Fruit fly (Drosophila melanogaster) whole organism, embryonic: ENCODE results near the gene Sbds.
A peak's percentile ranks its signal among the peaks of the same experiment; 100 is the strongest.

ENCODE experiments used
- Awh ChIP-seq: fragments of 200-800 bp; sonication (Bioruptor generic); IDR thresholded peaks from 2 replicates; pipeline ENCODE4, ENCODE4 v1.3.6; 2022; ENCODE audit warnings: missing biosample characterization, missing genetic modification characterization
- CG12071 ChIP-seq: fragments of 200-800 bp; sonication (Bioruptor generic); optimal IDR thresholded peaks from 3 replicates; lab custom pipeline; 2018; ENCODE audit warnings: missing biosample characterization, mild to moderate bottlenecking, missing genetic modification characterization
- CG13123 ChIP-seq: fragments of 200-800 bp; sonication (Bioruptor generic); optimal IDR thresholded peaks from 2 replicates; lab custom pipeline; 2016; ENCODE audit warnings: missing biosample characterization, missing genetic modification characterization
- CG13775 ChIP-seq: fragments of 200-800 bp; sonication (Bioruptor generic); optimal IDR thresholded peaks from 3 replicates; lab custom pipeline; 2017; ENCODE audit warnings: missing biosample characterization, mild to moderate bottlenecking, missing genetic modification characterization
- CG13894 ChIP-seq: fragments of 200-800 bp; sonication (Bioruptor generic); optimal IDR thresholded peaks from 3 replicates; lab custom pipeline; 2018; ENCODE audit warnings: missing biosample characterization, mild to moderate bottlenecking, missing genetic modification characterization, moderate library complexity
- CG14965 ChIP-seq: fragments of 200-800 bp; sonication (Bioruptor generic); optimal IDR thresholded peaks from 2 replicates; lab custom pipeline; 2016; ENCODE audit warnings: missing biosample characterization, missing genetic modification characterization, borderline replicate concordance
- CG1603 ChIP-seq: fragments of 200-800 bp; sonication (Bioruptor generic); optimal IDR thresholded peaks from 2 replicates; lab custom pipeline; 2019; ENCODE audit warnings: missing biosample characterization, mild to moderate bottlenecking, missing genetic modification characterization, moderate library complexity
- CG17186 ChIP-seq: fragments of 200-800 bp; sonication (Bioruptor generic); optimal IDR thresholded peaks from 3 replicates; lab custom pipeline; 2017; ENCODE audit warnings: missing biosample characterization, missing genetic modification reagents, missing genetic modification characterization
- CG2120 ChIP-seq: fragments of 200-800 bp; sonication (Bioruptor generic); optimal IDR thresholded peaks from 3 replicates; lab custom pipeline; 2016; ENCODE audit warnings: missing biosample characterization, missing genetic modification characterization
- CG2678 ChIP-seq: fragments of 200-800 bp; sonication (Bioruptor generic); optimal IDR thresholded peaks from 3 replicates; lab custom pipeline; 2019; ENCODE audit warnings: missing biosample characterization, mild to moderate bottlenecking, missing genetic modification characterization, moderate library complexity
- CG3163 ChIP-seq: fragments of 200-800 bp; sonication (Bioruptor generic); optimal IDR thresholded peaks from 3 replicates; lab custom pipeline; 2016; ENCODE audit warnings: missing biosample characterization, missing genetic modification characterization
- CG4282 ChIP-seq: fragments of 200-800 bp; sonication (Bioruptor generic); optimal IDR thresholded peaks from 2 replicates; lab custom pipeline; 2016; ENCODE audit warnings: missing biosample characterization, missing genetic modification characterization
- CG43689 ChIP-seq: fragments of 200-800 bp; sonication (Bioruptor generic); IDR thresholded peaks from 2 replicates; pipeline ENCODE4 v1.3.6; 2022; ENCODE audit warnings: missing biosample characterization, missing genetic modification characterization
- CG4404 ChIP-seq: fragments of 200-800 bp; sonication (Bioruptor generic); IDR thresholded peaks from 2 replicates; pipeline ENCODE4 v1.3.6; 2022; ENCODE audit warnings: missing biosample characterization, missing genetic modification characterization
- CG6175 ChIP-seq: fragments of 200-800 bp; sonication (Bioruptor generic); IDR thresholded peaks from 3 replicates; pipeline ENCODE4 v1.3.6; 2022; ENCODE audit warnings: missing biosample characterization, missing genetic modification characterization
- CG6654 ChIP-seq: fragments of 200-800 bp; sonication (Bioruptor generic); optimal IDR thresholded peaks from 2 replicates; lab custom pipeline; 2017; ENCODE audit warnings: missing biosample characterization, mild to moderate bottlenecking, missing genetic modification characterization
- CG6813 ChIP-seq: fragments of 200-800 bp; sonication (Bioruptor generic); optimal IDR thresholded peaks from 2 replicates; lab custom pipeline; 2017; ENCODE audit warnings: missing biosample characterization, missing genetic modification characterization, mild to moderate bottlenecking, moderate library complexity, missing genetic modification reagents
- CG8388 ChIP-seq: fragments of 200-800 bp; sonication (Bioruptor generic); optimal IDR thresholded peaks from 2 replicates; lab custom pipeline; 2019; ENCODE audit warnings: missing biosample characterization, mild to moderate bottlenecking, missing genetic modification characterization, moderate library complexity
- CG8924 ChIP-seq: fragments of 200-800 bp; optimal IDR thresholded peaks from 3 replicates; lab custom pipeline; 2019; ENCODE audit warnings: missing biosample characterization, mild to moderate bottlenecking, missing genetic modification characterization, moderate library complexity
- CG9797 ChIP-seq: fragments of 200-800 bp; sonication (Bioruptor generic); optimal IDR thresholded peaks from 3 replicates; lab custom pipeline; 2018; ENCODE audit warnings: missing biosample characterization, mild to moderate bottlenecking, missing genetic modification characterization
- CTCF ChIP-seq: fragments of 200-800 bp; sonication (Bioruptor generic); optimal IDR thresholded peaks from 2 replicates; lab custom pipeline; 2017; ENCODE audit warnings: missing biosample characterization, mild to moderate bottlenecking, missing genetic modification characterization, moderate library complexity
- Chrac-16 ChIP-seq: fragments of 200-800 bp; sonication (Bioruptor generic); optimal IDR thresholded peaks from 3 replicates; lab custom pipeline; 2016; ENCODE audit warnings: missing biosample characterization, missing genetic modification characterization
- Dbx ChIP-seq: fragments of 200-800 bp; sonication (Bioruptor generic); IDR thresholded peaks from 3 replicates; pipeline ENCODE4 v1.3.6; 2022; ENCODE audit warnings: missing biosample characterization, missing genetic modification characterization
- Dll ChIP-seq: fragments of 200-800 bp; sonication (Bioruptor generic); IDR thresholded peaks from 4 replicates; pipeline ENCODE4 v1.3.6; 2022; ENCODE audit warnings: missing biosample characterization, missing genetic modification characterization; ENCODE audit not compliant: partially characterized antibody
- Doc2 ChIP-seq: fragments of 200-800 bp; sonication (Bioruptor generic); IDR thresholded peaks from 2 replicates; pipeline ENCODE4 v1.3.6; 2022; ENCODE audit warnings: missing biosample characterization, missing genetic modification characterization
- Gsc ChIP-seq: fragments of 200-800 bp; sonication (Bioruptor generic); IDR thresholded peaks from 2 replicates; pipeline ENCODE4 v1.3.6; 2022; ENCODE audit warnings: missing biosample characterization, missing genetic modification characterization
- Gug ChIP-seq: fragments of 200-800 bp; sonication (Bioruptor generic); IDR thresholded peaks from 4 replicates; pipeline ENCODE4 v1.3.6; 2022; ENCODE audit warnings: missing biosample characterization, missing genetic modification characterization
- MBD-R2 ChIP-seq: fragments of 200-800 bp; sonication (Bioruptor generic); IDR thresholded peaks from 2 replicates; pipeline ENCODE4 v1.3.6; 2022; ENCODE audit warnings: missing biosample characterization, missing genetic modification characterization
- Sry-β ChIP-seq: fragments of 200-800 bp; sonication (Bioruptor generic); optimal IDR thresholded peaks from 2 replicates; lab custom pipeline; 2018; ENCODE audit warnings: missing biosample characterization, mild to moderate bottlenecking, missing genetic modification characterization, moderate library complexity
- ac ChIP-seq: fragments of 200-800 bp; sonication (Bioruptor generic); optimal IDR thresholded peaks from 3 replicates; lab custom pipeline; 2017; ENCODE audit warnings: missing biosample characterization, mild to moderate bottlenecking, missing genetic modification characterization
- ara ChIP-seq: fragments of 200-800 bp; sonication (Bioruptor generic); IDR thresholded peaks from 2 replicates; pipeline ENCODE4 v1.3.6; 2022; ENCODE audit warnings: missing biosample characterization, missing genetic modification characterization
- bcd ChIP-seq: fragments of 200-800 bp; sonication (Bioruptor generic); optimal IDR thresholded peaks from 2 replicates; lab custom pipeline; 2017; ENCODE audit warnings: missing biosample characterization, mild to moderate bottlenecking, missing genetic modification characterization
- cad ChIP-seq: fragments of >200 bp; optimal IDR thresholded peaks from 2 replicates; lab custom pipeline; 2017; ENCODE audit warnings: missing biosample characterization, missing genetic modification characterization
- chn ChIP-seq: fragments of 200-800 bp; sonication (Bioruptor generic); optimal IDR thresholded peaks from 2 replicates; lab custom pipeline; 2016; ENCODE audit warnings: missing biosample characterization, missing genetic modification characterization
- dmrt99B ChIP-seq: fragments of 200-800 bp; sonication (Bioruptor generic); optimal IDR thresholded peaks from 2 replicates; lab custom pipeline; 2018; ENCODE audit warnings: missing biosample characterization, mild to moderate bottlenecking, missing genetic modification characterization, moderate library complexity
- esg ChIP-seq: fragments of 200-800 bp; sonication (Bioruptor generic); conservative IDR thresholded peaks from 2 replicates; pipeline ENCODE4 v1.3.6; 2022; ENCODE audit warnings: missing biosample characterization, missing genetic modification characterization
- eve ChIP-seq, 2 experiments: fragments of >200 bp; optimal IDR thresholded peaks; 2 replicates each; lab custom pipeline; 2017; ENCODE audit warnings: missing biosample characterization in 2 of 2, missing genetic modification characterization in 2 of 2
- eyg ChIP-seq: fragments of 200-800 bp; sonication (Bioruptor generic); optimal IDR thresholded peaks from 3 replicates; lab custom pipeline; 2016; ENCODE audit warnings: missing biosample characterization, missing genetic modification characterization
- gce ChIP-seq: fragments of 200-800 bp; sonication (Bioruptor generic); IDR thresholded peaks from 3 replicates; pipeline ENCODE4 v1.3.6; 2022; ENCODE audit warnings: missing biosample characterization, missing genetic modification characterization
- gem ChIP-seq: fragments of 200-800 bp; sonication (Bioruptor generic); optimal IDR thresholded peaks from 2 replicates; lab custom pipeline; 2019; ENCODE audit warnings: missing biosample characterization, mild to moderate bottlenecking, missing genetic modification characterization, moderate library complexity
- ken ChIP-seq: fragments of 200-800 bp; sonication (Bioruptor generic); IDR thresholded peaks from 3 replicates; pipeline ENCODE4 v1.3.6; 2022; ENCODE audit warnings: missing biosample characterization, missing genetic modification characterization
- kni ChIP-seq: fragments of 200-800 bp; sonication (Bioruptor generic); optimal IDR thresholded peaks from 3 replicates; lab custom pipeline; 2017; ENCODE audit warnings: mild to moderate bottlenecking, missing biosample characterization, missing genetic modification reagents, missing genetic modification characterization
- lilli ChIP-seq: fragments of 200-800 bp; sonication (Bioruptor generic); optimal IDR thresholded peaks from 3 replicates; lab custom pipeline; 2016; ENCODE audit warnings: missing biosample characterization, missing genetic modification characterization
- lola ChIP-seq, 3 experiments: fragments of >200 bp in 2 of 3; fragments of 200-800 bp in 1 of 3; sonication (Bioruptor generic) in 1 of 3; optimal IDR thresholded peaks; 2 replicates each; lab custom pipeline; 2017 to 2019; ENCODE audit warnings: missing biosample characterization in 3 of 3, missing genetic modification characterization in 3 of 3, mild to moderate bottlenecking in 1 of 3, moderate library complexity in 1 of 3
- nau ChIP-seq: fragments of 200-800 bp; sonication (Bioruptor generic); optimal IDR thresholded peaks from 3 replicates; lab custom pipeline; 2017; ENCODE audit warnings: missing biosample characterization, mild to moderate bottlenecking, missing genetic modification characterization, missing genetic modification reagents
- peb ChIP-seq: fragments of 200-800 bp; sonication (Bioruptor generic); IDR thresholded peaks from 2 replicates; pipeline ENCODE4 v1.3.6; 2022; ENCODE audit warnings: missing biosample characterization, missing genetic modification characterization
- pho ChIP-seq: fragments of 200-800 bp; sonication (Bioruptor generic); optimal IDR thresholded peaks from 2 replicates; lab custom pipeline; 2016; ENCODE audit warnings: missing biosample characterization, missing genetic modification characterization
- pum ChIP-seq: fragments of 200-800 bp; sonication (Bioruptor generic); optimal IDR thresholded peaks from 2 replicates; lab custom pipeline; 2016; ENCODE audit warnings: missing biosample characterization, missing genetic modification characterization
- vfl ChIP-seq: fragments of 200-800 bp; sonication (Bioruptor generic); optimal IDR thresholded peaks from 2 replicates; lab custom pipeline; 2016; ENCODE audit warnings: missing biosample characterization, missing genetic modification characterization
- zen ChIP-seq: fragments of 200-800 bp; sonication (Bioruptor generic); optimal IDR thresholded peaks from 3 replicates; lab custom pipeline; 2018; ENCODE audit warnings: missing biosample characterization, mild to moderate bottlenecking, missing genetic modification characterization, moderate library complexity

Gene Sbds

dm6 chr3L:6743346-6744165 lies 9.2 kb upstream of the Sbds start (continued):
- TF ChIP-seq gem (tag; lab: Kevin White, UChicago) (peak; percentile 56), CG3163 (no peak), Gsc (GFP tag; lab: Robert Waterston, UW) (no peak), pum (GFP tag; lab: Kevin White, UChicago) (no peak), CG8924 (tag; lab: Kevin White, UChicago) (no peak), kni (peak; percentile 10), Awh (GFP tag; lab: Robert Waterston, UW) (no peak), lilli (no peak), CG13775 (GFP tag; lab: Kevin White, UChicago) (peak; percentile 62), chn (GFP tag; lab: Kevin White, UChicago) (peak; percentile 44), Dll (GFP tag; lab: Robert Waterston, UW) (peak; percentile 69; the same call in 3 of the 4 replicates), CG17186 (GFP tag; lab: Kevin White, UChicago) (no peak), CG4282 (GFP tag; lab: Kevin White, UChicago) (no peak), pho (GFP tag; lab: Kevin White, UChicago) (no peak), gce (GFP tag; lab: Robert Waterston, UW) (no peak), CG13894 (tag; lab: Kevin White, UChicago) (peak; percentile 61), eyg (GFP tag; lab: Kevin White, UChicago) (no peak), Doc2 (GFP tag; lab: Robert Waterston, UW) (no peak), MBD-R2 (peak; percentile 56; the same call in 1 of the 2 replicates), CG4404 (GFP tag; lab: Robert Waterston, UW) (no peak), Chrac-16 (GFP tag; lab: Kevin White, UChicago) (no peak), Gug (GFP tag; lab: Robert Waterston, UW) (no peak; the same call in 3 of the 4 replicates), CG14965 (no peak), nau (GFP tag; lab: Kevin White, UChicago) (no peak), CTCF (GFP tag; lab: Kevin White, UChicago) (peak; percentile 85), CG6813 (GFP tag; lab: Kevin White, UChicago) (peak; percentile 43), lola (GFP tag; optimal IDR thresholded peaks at IDR 0.05; lab: Kevin White, UChicago) (peak in 1 of 3 experiments; percentile 46), CG2120 (no peak), CG1603 (tag; lab: Kevin White, UChicago) (peak; percentile 34), eve (GFP tag; optimal IDR thresholded peaks at IDR 0.05; lab: Kevin White, UChicago) (no peak), dmrt99B (tag; lab: Kevin White, UChicago) (no peak), CG6654 (no peak), cad (GFP tag; lab: Kevin White, UChicago) (no peak), esg (GFP tag; lab: Robert Waterston, UW) (no peak), peb (GFP tag; lab: Robert Waterston, UW) (no peak), CG9797 (GFP tag; lab: Kevin White, UChicago) (no peak), Sry-β (GFP tag; lab: Kevin White, UChicago) (peak; percentile 57), CG12071 (GFP tag; lab: Kevin White, UChicago) (peak; percentile 50), CG8388 (GFP tag; lab: Kevin White, UChicago) (no peak), CG2678 (tag; lab: Kevin White, UChicago) (no peak), CG13123 (GFP tag; lab: Kevin White, UChicago) (no peak), ken (GFP tag; lab: Robert Waterston, UW) (no peak), zen (no peak), vfl (GFP tag; lab: Kevin White, UChicago) (no peak), Dbx (peak; percentile 70; the same call in 2 of the 3 replicates), CG43689 (no peak), bcd (GFP tag; lab: Kevin White, UChicago) (peak; percentile 22), CG6175 (GFP tag; lab: Robert Waterston, UW) (0 out of 3 replicates have a peak, but pooled peaks have one; percentile 66), ara (GFP tag; lab: Robert Waterston, UW) (no peak), ac (no peak)
